Worm (Caenorhabditis elegans) whole organism, young adult: ENCODE data around the gene grwd-1.
A peak's percentile ranks its signal among the peaks of the same experiment; 100 is the strongest.

ENCODE experiments used
- B0261.1 ChIP-seq: sonication (generic microtip); optimal IDR thresholded peaks from 2 replicates; lab custom pipeline; 2016; ENCODE audit warnings: mild to moderate bottlenecking, missing genetic modification characterization, moderate library complexity, missing compliant biosample characterization
- D2030.7 ChIP-seq: fragments of 200-800 bp; sonication (Bioruptor generic); IDR thresholded peaks from 2 replicates; pipeline ENCODE4 v1.3.6; 2022; ENCODE audit warnings: missing genetic modification reagents, missing genetic modification characterization, missing compliant biosample characterization
- F23B12.7 ChIP-seq: sonication (generic microtip); optimal IDR thresholded peaks from 2 replicates; lab custom pipeline; 2017; ENCODE audit warnings: missing genetic modification characterization, mild to moderate bottlenecking, missing compliant biosample characterization, antibody characterized with exemption, moderate library complexity; ENCODE audit not compliant: insufficient read depth
- F49E8.2 ChIP-seq: sonication (generic microtip); optimal IDR thresholded peaks from 3 replicates; lab custom pipeline; 2017; ENCODE audit warnings: missing genetic modification characterization, mild to moderate bottlenecking, missing compliant biosample characterization, antibody characterized with exemption, moderate library complexity; ENCODE audit not compliant: insufficient read depth
- F57A8.1 ChIP-seq: fragments of 200-800 bp; sonication (Bioruptor generic); optimal IDR thresholded peaks from 2 replicates; lab custom pipeline; 2018; ENCODE audit warnings: mild to moderate bottlenecking, missing genetic modification characterization, moderate library complexity, missing compliant biosample characterization
- T26A5.8 ChIP-seq: sonication (generic microtip); optimal IDR thresholded peaks from 2 replicates; lab custom pipeline; 2016; ENCODE audit warnings: missing genetic modification characterization, missing compliant biosample characterization
- Y67H2A.10 ChIP-seq: fragments of 200-800 bp; sonication (Bioruptor generic); conservative IDR thresholded peaks from 2 replicates; pipeline ENCODE4 v1.3.6; 2022; ENCODE audit warnings: missing genetic modification reagents, missing genetic modification characterization, missing compliant biosample characterization
- Y95B8A.8 ChIP-seq: fragments of 200-800 bp; sonication (Bioruptor generic); IDR thresholded peaks from 2 replicates; pipeline ENCODE4 v1.3.6; 2022; ENCODE audit warnings: missing genetic modification reagents, missing genetic modification characterization, missing compliant biosample characterization
- ZK185.1 ChIP-seq: sonication (generic microtip); optimal IDR thresholded peaks from 2 replicates; lab custom pipeline; 2016; ENCODE audit warnings: mild to moderate bottlenecking, missing genetic modification characterization, missing compliant biosample characterization; ENCODE audit not compliant: poor library complexity, severe bottlenecking
- atf-7 ChIP-seq: sonication (generic microtip); optimal IDR thresholded peaks from 2 replicates; lab custom pipeline; 2017; ENCODE audit warnings: mild to moderate bottlenecking, missing genetic modification characterization, missing compliant biosample characterization
- attf-5 ChIP-seq: fragments of 200-800 bp; sonication (Bioruptor generic); optimal IDR thresholded peaks from 2 replicates; lab custom pipeline; 2018; ENCODE audit warnings: mild to moderate bottlenecking, missing genetic modification characterization, missing compliant biosample characterization
- ceh-91 ChIP-seq: fragments of 200-800 bp; sonication (Bioruptor generic); IDR thresholded peaks from 2 replicates; pipeline ENCODE4 v1.3.6; 2022; ENCODE audit warnings: missing genetic modification reagents, missing genetic modification characterization, missing compliant biosample characterization
- die-1 ChIP-seq: sonication (generic microtip); optimal IDR thresholded peaks from 2 replicates; lab custom pipeline; 2016; ENCODE audit warnings: missing genotype, mild to moderate bottlenecking, missing genetic modification characterization, missing compliant biosample characterization
- efl-1 ChIP-seq: fragments of 150-350 bp; optimal IDR thresholded peaks from 2 replicates; lab custom pipeline; 2014; ENCODE audit warnings: missing biosample characterization, missing genetic modification reagents, missing genetic modification characterization
- egrh-3 ChIP-seq: fragments of 200-800 bp; sonication (Bioruptor generic); IDR thresholded peaks from 2 replicates; pipeline ENCODE4 v1.3.6; 2022; ENCODE audit warnings: missing genetic modification reagents, missing genetic modification characterization, missing compliant biosample characterization
- ekl-4 ChIP-seq: fragments of 200-800 bp; sonication (Bioruptor generic); IDR thresholded peaks from 2 replicates; pipeline ENCODE4 v1.3.6; 2022; ENCODE audit warnings: missing genetic modification reagents, missing genetic modification characterization, missing compliant biosample characterization
- gei-17 ChIP-seq: fragments of 200-800 bp; sonication (Bioruptor generic); optimal IDR thresholded peaks from 2 replicates; lab custom pipeline; 2018; ENCODE audit warnings: mild to moderate bottlenecking, missing genetic modification characterization, missing compliant biosample characterization
- hlh-12 ChIP-seq: sonication (generic microtip); optimal IDR thresholded peaks from 2 replicates; lab custom pipeline; 2016; ENCODE audit warnings: missing genetic modification characterization, missing compliant biosample characterization
- hmg-1.2 ChIP-seq: fragments of 200-800 bp; sonication (Bioruptor generic); IDR thresholded peaks from 2 replicates; pipeline ENCODE4 v1.3.6; 2022; ENCODE audit warnings: missing genetic modification reagents, missing genetic modification characterization, missing compliant biosample characterization
- hmg-20 ChIP-seq: fragments of 200-800 bp; sonication (Bioruptor generic); IDR thresholded peaks from 2 replicates; pipeline ENCODE4 v1.3.6; 2022; ENCODE audit warnings: missing genetic modification reagents, missing genetic modification characterization, missing compliant biosample characterization
- lin-40 ChIP-seq: sonication (generic microtip); optimal IDR thresholded peaks from 2 replicates; lab custom pipeline; 2016; ENCODE audit warnings: missing genetic modification characterization, mild to moderate bottlenecking, missing compliant biosample characterization, missing genotype, missing genetic modification reagents
- lir-1 ChIP-seq: fragments of 200-800 bp; sonication (Bioruptor generic); conservative IDR thresholded peaks from 2 replicates; pipeline ENCODE4 v1.3.6; 2022; ENCODE audit warnings: missing genetic modification reagents, missing genetic modification characterization, missing compliant biosample characterization
- madf-6 ChIP-seq: fragments of 200-800 bp; sonication (Bioruptor generic); IDR thresholded peaks from 2 replicates; pipeline ENCODE4 v1.3.6; 2022; ENCODE audit warnings: missing genetic modification reagents, missing genetic modification characterization, missing compliant biosample characterization
- madf-8 ChIP-seq: fragments of 200-800 bp; sonication (Bioruptor generic); conservative IDR thresholded peaks from 2 replicates; pipeline ENCODE4 v1.3.6; 2022; ENCODE audit warnings: missing genetic modification reagents, missing genetic modification characterization, missing compliant biosample characterization
- mcd-1 ChIP-seq: fragments of 200-800 bp; sonication (Bioruptor generic); IDR thresholded peaks from 2 replicates; pipeline ENCODE4 v1.3.6; 2022; ENCODE audit warnings: missing genetic modification reagents, missing genetic modification characterization, missing compliant biosample characterization
- mxl-1 ChIP-seq: sonication (generic microtip); optimal IDR thresholded peaks from 2 replicates; lab custom pipeline; 2016; ENCODE audit warnings: missing genetic modification characterization, missing compliant biosample characterization
- nhr-27 ChIP-seq: fragments of 200-800 bp; sonication (Bioruptor generic); optimal IDR thresholded peaks from 2 replicates; lab custom pipeline; 2018; ENCODE audit warnings: mild to moderate bottlenecking, missing genetic modification characterization, moderate library complexity, missing compliant biosample characterization
- nhr-80 ChIP-seq: sonication (generic microtip); optimal IDR thresholded peaks from 2 replicates; lab custom pipeline; 2016; ENCODE audit warnings: missing genetic modification characterization, missing compliant biosample characterization
- pbrm-1 ChIP-seq: fragments of 200-800 bp; sonication (Bioruptor generic); IDR thresholded peaks from 2 replicates; pipeline ENCODE4 v1.3.6; 2022; ENCODE audit warnings: missing genetic modification reagents, missing genetic modification characterization, missing compliant biosample characterization
- repo-1 ChIP-seq: sonication (generic microtip); optimal IDR thresholded peaks from 2 replicates; lab custom pipeline; 2017; ENCODE audit warnings: mild to moderate bottlenecking, missing genetic modification characterization, missing compliant biosample characterization
- snpc-1.1 ChIP-seq: sonication (generic microtip); optimal IDR thresholded peaks from 2 replicates; lab custom pipeline; 2017; ENCODE audit warnings: missing genetic modification characterization, mild to moderate bottlenecking, missing compliant biosample characterization, antibody characterized with exemption, moderate library complexity, missing genotype, missing genetic modification reagents; ENCODE audit not compliant: insufficient read depth
- snpc-4 ChIP-seq, 5 experiments: fragments of 150-350 bp in 1 of 5; sonication (generic microtip) in 4 of 5; optimal IDR thresholded peaks; 2 replicates each; lab custom pipeline; 2014 to 2018; ENCODE audit warnings: missing genetic modification characterization in 5 of 5, missing biosample characterization in 3 of 5, antibody characterized with exemption in 2 of 5, mild to moderate bottlenecking in 2 of 5, missing compliant biosample characterization in 2 of 5, missing genotype in 2 of 5, moderate library complexity in 2 of 5, missing genetic modification reagents in 1 of 5
- zfh-2 ChIP-seq: fragments of 200-800 bp; sonication (Bioruptor generic); conservative IDR thresholded peaks from 2 replicates; pipeline ENCODE4 v1.3.6; 2022; ENCODE audit warnings: missing genetic modification reagents, missing genetic modification characterization, missing compliant biosample characterization
- ztf-18 ChIP-seq: sonication (generic microtip); optimal IDR thresholded peaks from 2 replicates; lab custom pipeline; 2016; ENCODE audit warnings: missing genotype, mild to moderate bottlenecking, missing genetic modification characterization, missing compliant biosample characterization
- ztf-28 ChIP-seq: fragments of 200-800 bp; sonication (Bioruptor generic); IDR thresholded peaks from 2 replicates; pipeline ENCODE4 v1.3.6; 2022; ENCODE audit warnings: missing genetic modification reagents, missing genetic modification characterization, missing compliant biosample characterization

The grwd-1 gene

ce11 chrIII:5153137-5153536, at the start of gene grwd-1, which contains the start of gene rbm-42:
TSS of gene grwd-1 (plus strand) at chrIII:5153464.
TSS of gene rbm-42 (minus strand) at chrIII:5153229.
- no peak for TF ChIP-seq pbrm-1 (GFP tag; lab: Robert Waterston, UW)
- peak; percentile 58 for TF ChIP-seq snpc-4 (GFP tag; optimal IDR thresholded peaks at IDR 0.05; lab: Kevin White, UChicago)
- TF ChIP-seq snpc-4 (tag; optimal IDR thresholded peaks at IDR 0.05; lab: Kevin White, UChicago): no peak
- TF ChIP-seq egrh-3 (GFP tag; lab: Robert Waterston, UW): no peak
- TF ChIP-seq ceh-91 (GFP tag; lab: Robert Waterston, UW): no peak
- TF ChIP-seq attf-5 (GFP tag; lab: Kevin White, UChicago): peak; percentile 42
- TF ChIP-seq hmg-20 (GFP tag; lab: Robert Waterston, UW): no peak
- TF ChIP-seq lin-40 (tag; lab: Kevin White, UChicago): no peak
- TF ChIP-seq die-1 (tag; lab: Kevin White, UChicago): no peak

- TF ChIP-seq mxl-1 (tag; lab: Kevin White, UChicago) (no peak), T26A5.8 (tag; lab: Kevin White, UChicago) (no peak), madf-8 (GFP tag; lab: Robert Waterston, UW) (no peak), zfh-2 (GFP tag; lab: Robert Waterston, UW) (peak; percentile 84), ztf-28 (no peak), ztf-18 (no peak), gei-17 (GFP tag; lab: Kevin White, UChicago) (no peak)
These were observed 47.8 kb upstream of the grwd-1 start for ce11 chrIII:5105485-5105884.

ce11 chrIII:5106893-5107471, 46.3 kb upstream of the grwd-1 start, which contains the start of gene dpy-17:
TSS of gene dpy-17 (plus strand) at chrIII:5107330.
- TF ChIP-seq D2030.7 (no peak), F23B12.7 (tag; lab: Kevin White, UChicago) (no peak), F57A8.1 (GFP tag; lab: Kevin White, UChicago) (no peak), lir-1 (GFP tag; lab: Robert Waterston, UW) (no peak), repo-1 (peak; percentile 35), atf-7 (tag; lab: Kevin White, UChicago) (no peak), Y95B8A.8 (GFP tag; lab: Robert Waterston, UW) (no peak), snpc-1.1 (tag; lab: Kevin White, UChicago) (no peak)

DNA sequence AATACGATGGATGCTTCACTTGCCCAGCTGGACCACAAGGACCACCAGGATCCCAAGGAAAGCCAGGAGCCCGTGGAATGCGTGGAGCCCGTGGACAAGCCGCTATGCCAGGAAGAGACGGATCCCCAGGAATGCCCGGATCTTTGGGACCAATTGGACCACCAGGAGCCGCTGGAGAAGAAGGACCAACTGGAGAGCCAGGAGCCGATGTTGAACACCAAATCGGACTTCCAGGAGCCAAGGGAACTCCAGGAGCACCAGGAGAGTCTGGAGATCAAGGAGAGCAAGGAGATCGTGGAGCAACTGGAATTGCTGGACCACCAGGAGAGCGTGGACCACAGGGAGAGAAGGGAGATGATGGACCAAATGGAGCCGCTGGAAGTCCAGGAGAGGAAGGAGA, 45.3 kb upstream of the grwd-1 start:
- peak; percentile 83 for TF ChIP-seq zfh-2 (GFP tag; lab: Robert Waterston, UW)
- peak; percentile 62; the same call in 1 of the 2 replicates for TF ChIP-seq egrh-3 (GFP tag; lab: Robert Waterston, UW)
- TF ChIP-seq hlh-12 (tag; lab: Kevin White, UChicago): no peak
- no peak for TF ChIP-seq nhr-27 (tag; lab: Kevin White, UChicago)

DNA sequence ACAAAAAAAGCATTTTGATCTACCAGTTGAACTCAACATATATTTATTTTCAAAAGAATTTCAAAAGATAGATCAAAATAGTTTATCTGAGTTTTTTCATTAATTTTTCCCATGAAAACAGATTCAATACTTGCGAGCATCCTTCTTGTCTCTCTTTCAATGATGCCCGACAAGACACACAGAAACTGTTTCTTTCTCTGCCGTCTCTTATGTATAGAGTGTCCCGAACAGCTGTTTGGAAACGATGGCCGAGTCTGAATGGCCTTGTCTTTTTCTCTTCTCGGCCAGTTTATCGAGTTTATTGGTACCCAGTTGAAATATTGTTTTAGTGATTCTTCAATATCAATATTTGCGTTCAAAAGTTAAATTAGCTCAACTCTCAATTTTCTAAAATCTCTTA, 44.5 kb upstream of the grwd-1 start:
- TF ChIP-seq ekl-4 (GFP tag; lab: Robert Waterston, UW) (0 out of 2 replicates have a peak, but pooled peaks have one; percentile 13), nhr-80 (tag; lab: Kevin White, UChicago) (peak; percentile 47), F23B12.7 (tag; lab: Kevin White, UChicago) (peak; percentile 5), snpc-4 (GFP tag; optimal IDR thresholded peaks at IDR 0.05; lab: Kevin White, UChicago) (no peak), snpc-4 (tag; optimal IDR thresholded peaks at IDR 0.05; lab: Kevin White, UChicago) (peak in 1 of 4 experiments; percentile 42), attf-5 (GFP tag; lab: Kevin White, UChicago) (peak; percentile 68), B0261.1 (tag; lab: Kevin White, UChicago) (no peak), hmg-20 (GFP tag; lab: Robert Waterston, UW) (no peak), ZK185.1 (peak; percentile 47), Y67H2A.10 (GFP tag; lab: Robert Waterston, UW) (no peak), hmg-1.2 (GFP tag; lab: Robert Waterston, UW) (peak; percentile 79), F49E8.2 (tag; lab: Kevin White, UChicago) (no peak), madf-6 (GFP tag; lab: Robert Waterston, UW) (peak; percentile 57; the same call in 1 of the 2 replicates), madf-8 (GFP tag; lab: Robert Waterston, UW) (0 out of 2 replicates have a peak, but pooled peaks have one; percentile 28), ztf-18 (peak; percentile 30), efl-1 (GFP tag; lab: Kevin White, UChicago) (peak; percentile 23), mcd-1 (peak; percentile 45)
